Fruit fly (Drosophila melanogaster): ENCODE measurements around the gene nau.

The nau gene

DNA sequence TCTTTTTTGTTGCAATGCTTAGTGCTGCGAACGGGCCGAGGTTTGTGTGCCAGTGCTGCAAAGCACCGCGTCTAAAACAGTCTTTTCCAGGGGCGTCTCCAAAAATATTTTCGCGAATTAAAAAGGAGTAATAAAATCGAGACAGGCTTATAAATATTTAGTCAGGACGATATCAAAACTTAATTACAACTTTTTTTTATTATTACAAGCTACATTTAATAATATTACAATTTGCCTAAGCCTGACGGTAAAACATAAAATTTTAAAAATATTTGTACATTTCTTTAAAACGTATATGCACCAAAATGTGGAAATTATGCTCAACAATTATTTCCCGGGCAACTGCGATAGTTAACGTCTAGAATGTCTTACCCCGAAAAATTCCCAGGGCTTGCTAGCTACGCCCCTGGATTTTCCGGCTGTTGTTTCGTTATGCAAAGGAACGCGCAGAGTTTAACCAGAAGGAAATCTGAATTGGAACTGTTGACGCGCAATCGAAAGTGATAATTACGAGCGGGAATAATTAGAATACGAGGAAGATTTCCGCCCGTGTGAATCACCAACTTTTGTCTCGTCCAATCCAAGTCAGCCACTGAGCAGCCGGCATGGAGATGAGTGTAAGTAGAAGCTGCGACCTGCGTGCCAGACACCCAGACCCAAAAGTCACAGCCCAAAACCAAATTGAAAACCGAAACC is 39.9 kb upstream of the nau start, which contains the start of the genes PTPMT1 and Hrd3 (continued):
- TF ChIP-seq Eip74EF (GFP tag; optimal IDR thresholded peaks at IDR 0.05) (peak in 1 of 2 experiments; percentile 98), ham (GFP tag; IDR thresholded peaks at IDR 0.05) (peak; percentile 87), CG9932 (GFP tag; IDR thresholded peaks at IDR 0.05) (peak; percentile 97), her (GFP tag; optimal IDR thresholded peaks at IDR 0.05) (peak; percentile 90), CG18599 (GFP tag; optimal IDR thresholded peaks at IDR 0.05) (peak; percentile 99), slp2 (GFP tag; optimal IDR thresholded peaks at IDR 0.05) (peak; percentile 97), CG6683 (GFP tag; optimal IDR thresholded peaks at IDR 0.05) (peak; percentile 95), CG7745 (tag; optimal IDR thresholded peaks at IDR 0.05) (no peak), Rfx (GFP tag; IDR thresholded peaks at IDR 0.05) (peak; percentile 97), CG6254 (GFP tag; optimal IDR thresholded peaks at IDR 0.05) (peak; percentile 94), lab (GFP tag; optimal IDR thresholded peaks at IDR 0.05) (peak; percentile 98), Atf6 (GFP tag; IDR thresholded peaks at IDR 0.05) (peak; percentile 97), CG11504 (tag; optimal IDR thresholded peaks at IDR 0.05) (peak; percentile 98), CG17385 (GFP tag; optimal IDR thresholded peaks at IDR 0.05) (peak; percentile 97), Bgb (GFP tag; IDR thresholded peaks at IDR 0.05; ENCODE audit: partially characterized antibody) (no peak), CoRest (tag; optimal IDR thresholded peaks at IDR 0.05) (peak; percentile 100), ac (GFP tag; optimal IDR thresholded peaks at IDR 0.05) (peak; percentile 95), Max (GFP tag; optimal IDR thresholded peaks at IDR 0.05) (peak; percentile 99), HmgD (GFP tag; optimal IDR thresholded peaks at IDR 0.05) (peak; percentile 93), tll (GFP tag; optimal IDR thresholded peaks at IDR 0.05) (peak; percentile 73 to 75), jing (GFP tag; optimal IDR thresholded peaks at IDR 0.05) (peak; percentile 93), CG7963 (GFP tag; IDR thresholded peaks at IDR 0.05; ENCODE audit: partially characterized antibody) (no peak), Neu2 (GFP tag; optimal IDR thresholded peaks at IDR 0.05; ENCODE audit: borderline replicate concordance) (peak; percentile 87), CG31388 (GFP tag; optimal IDR thresholded peaks at IDR 0.05) (peak; percentile 96), CG11398 (GFP tag; optimal IDR thresholded peaks at IDR 0.05) (peak; percentile 93), gcm (GFP tag; optimal IDR thresholded peaks at IDR 0.05) (peak; percentile 97), HLH54F (GFP tag; optimal IDR thresholded peaks at IDR 0.05) (peak; percentile 99), ATbp (GFP tag; optimal IDR thresholded peaks at IDR 0.05) (peak; percentile 96), CG43689 (GFP tag; IDR thresholded peaks at IDR 0.05) (peak; percentile 82), CG10543 (GFP tag; optimal IDR thresholded peaks at IDR 0.05) (peak; percentile 99), D19A (tag; optimal IDR thresholded peaks at IDR 0.05) (peak; percentile 96), usp (GFP tag; optimal IDR thresholded peaks at IDR 0.05) (no peak), amos (GFP tag; IDR thresholded peaks at IDR 0.05; ENCODE audit: partially characterized antibody) (peak; percentile 27; the same call in 1 of the 2 replicates), NFAT (GFP tag; IDR thresholded peaks at IDR 0.05) (no peak; the same call in none of the 2 replicates), CG11560 (tag; IDR thresholded peaks at IDR 0.05) (peak; percentile 91), CG17568 (GFP tag; optimal IDR thresholded peaks at IDR 0.05) (no peak), CG14014 (GFP tag; IDR thresholded peaks at IDR 0.05) (peak; percentile 96), Hsf (GFP tag; optimal IDR thresholded peaks at IDR 0.05) (peak; percentile 99), ftz-f1 (GFP tag; optimal IDR thresholded peaks at IDR 0.05) (peak; percentile 84), Ptx1 (GFP tag; IDR thresholded peaks at IDR 0.05) (peak; percentile 98), ttk (GFP tag; IDR thresholded peaks at IDR 0.05) (peak; percentile 94), bbx (GFP tag; IDR thresholded peaks at IDR 0.05; ENCODE audit: partially characterized antibody) (peak; percentile 48; the same call in 1 of the 2 replicates), ci (GFP tag; IDR thresholded peaks at IDR 0.05) (peak; percentile 94), CG15479 (GFP tag; optimal IDR thresholded peaks at IDR 0.05) (peak; percentile 88), CG7357 (GFP tag; IDR thresholded peaks at IDR 0.05) (peak; percentile 92), unpg (GFP tag; optimal IDR thresholded peaks at IDR 0.05) (peak; percentile 97), ranshi (GFP tag; IDR thresholded peaks at IDR 0.05) (peak; percentile 96; the same call in 1 of the 2 replicates), scrt (GFP tag; optimal IDR thresholded peaks at IDR 0.05) (peak; percentile 92)
